Fruit fly (Drosophila melanogaster) whole organism, embryonic: ENCODE measurements around the gene CG43085.
A peak's percentile ranks its signal among the peaks of the same experiment; 100 is the strongest.

Experiments
- ATbp ChIP-seq: fragments of 200-800 bp; sonication (Bioruptor generic); optimal IDR thresholded peaks from 2 replicates; lab custom pipeline; 2017; ENCODE audit warnings: missing biosample characterization, mild to moderate bottlenecking, missing genetic modification characterization, missing genetic modification reagents
- Asciz ChIP-seq: fragments of 200-800 bp; sonication (Bioruptor generic); optimal IDR thresholded peaks from 2 replicates; lab custom pipeline; 2017; ENCODE audit warnings: missing biosample characterization, mild to moderate bottlenecking, missing genetic modification characterization, missing genetic modification reagents
- Blimp-1 ChIP-seq: fragments of 200-800 bp; sonication (Bioruptor generic); optimal IDR thresholded peaks from 3 replicates; lab custom pipeline; 2018; ENCODE audit warnings: missing biosample characterization, missing genetic modification characterization, mild to moderate bottlenecking, moderate library complexity, missing genetic modification reagents
- CG10565 ChIP-seq: fragments of 200-800 bp; sonication (Bioruptor generic); optimal IDR thresholded peaks from 3 replicates; lab custom pipeline; 2016; ENCODE audit warnings: missing biosample characterization, mild to moderate bottlenecking, missing genetic modification characterization
- CG10654 ChIP-seq: fragments of 200-800 bp; sonication (Bioruptor generic); optimal IDR thresholded peaks from 2 replicates; lab custom pipeline; 2016; ENCODE audit warnings: missing biosample characterization, missing genetic modification characterization
- CG12236 ChIP-seq: fragments of 200-800 bp; sonication (Bioruptor generic); optimal IDR thresholded peaks from 2 replicates; lab custom pipeline; 2016; ENCODE audit warnings: missing biosample characterization, missing genetic modification characterization
- CG12299 ChIP-seq: fragments of 200-800 bp; sonication (Bioruptor generic); optimal IDR thresholded peaks from 2 replicates; lab custom pipeline; 2018; ENCODE audit warnings: missing biosample characterization, mild to moderate bottlenecking, missing genetic modification characterization
- CG12769 ChIP-seq: fragments of 200-800 bp; sonication (Bioruptor generic); optimal IDR thresholded peaks from 2 replicates; lab custom pipeline; 2019; ENCODE audit warnings: missing biosample characterization, mild to moderate bottlenecking, missing genetic modification characterization, moderate library complexity
- CG15073 ChIP-seq: fragments of 200-800 bp; sonication (Bioruptor generic); optimal IDR thresholded peaks from 2 replicates; lab custom pipeline; 2016; ENCODE audit warnings: missing biosample characterization, missing genetic modification characterization
- CG15269 ChIP-seq: fragments of 200-800 bp; sonication (Bioruptor generic); optimal IDR thresholded peaks from 2 replicates; lab custom pipeline; 2018; ENCODE audit warnings: missing biosample characterization, mild to moderate bottlenecking, missing genetic modification characterization, moderate library complexity
- CG16779 ChIP-seq: fragments of 200-800 bp; sonication (Bioruptor generic); IDR thresholded peaks from 2 replicates; pipeline ENCODE4 v1.3.6; 2022; ENCODE audit warnings: missing biosample characterization, missing genetic modification characterization
- CG18764 ChIP-seq: fragments of 200-800 bp; sonication (Bioruptor generic); optimal IDR thresholded peaks from 3 replicates; lab custom pipeline; 2016; ENCODE audit warnings: missing biosample characterization, missing genetic modification characterization
- CG2120 ChIP-seq: fragments of 200-800 bp; sonication (Bioruptor generic); optimal IDR thresholded peaks from 3 replicates; lab custom pipeline; 2016; ENCODE audit warnings: missing biosample characterization, missing genetic modification characterization
- CG2202 ChIP-seq: fragments of 200-800 bp; sonication (Bioruptor generic); optimal IDR thresholded peaks from 2 replicates; lab custom pipeline; 2018; ENCODE audit warnings: missing biosample characterization, mild to moderate bottlenecking, missing genetic modification characterization
- CG30403 ChIP-seq: fragments of 200-800 bp; sonication (Bioruptor generic); optimal IDR thresholded peaks from 3 replicates; lab custom pipeline; 2016; ENCODE audit warnings: missing biosample characterization, missing genetic modification characterization
- CG31224 ChIP-seq: fragments of 200-800 bp; sonication (Bioruptor generic); IDR thresholded peaks from 2 replicates; pipeline ENCODE4 v1.3.6; 2022; ENCODE audit warnings: missing biosample characterization, missing genetic modification characterization
- CG31441 ChIP-seq: fragments of 200-800 bp; sonication (Bioruptor generic); IDR thresholded peaks from 2 replicates; pipeline ENCODE4 v1.3.6; 2022; ENCODE audit warnings: missing biosample characterization, missing genetic modification characterization
- CG3726 ChIP-seq: fragments of 200-800 bp; sonication (Bioruptor generic); IDR thresholded peaks from 3 replicates; pipeline ENCODE4, ENCODE4 v1.3.6; 2022; ENCODE audit warnings: missing biosample characterization, missing genetic modification characterization
- CG43689 ChIP-seq: fragments of 200-800 bp; sonication (Bioruptor generic); IDR thresholded peaks from 2 replicates; pipeline ENCODE4 v1.3.6; 2022; ENCODE audit warnings: missing biosample characterization, missing genetic modification characterization
- CG4404 ChIP-seq: fragments of 200-800 bp; sonication (Bioruptor generic); IDR thresholded peaks from 2 replicates; pipeline ENCODE4 v1.3.6; 2022; ENCODE audit warnings: missing biosample characterization, missing genetic modification characterization
- CG4820 ChIP-seq: fragments of 200-800 bp; sonication (Bioruptor generic); optimal IDR thresholded peaks from 3 replicates; lab custom pipeline; 2016; ENCODE audit warnings: missing biosample characterization, missing genetic modification characterization
- CG4854 ChIP-seq: fragments of 200-800 bp; sonication (Bioruptor generic); optimal IDR thresholded peaks from 2 replicates; lab custom pipeline; 2016; ENCODE audit warnings: missing biosample characterization, missing genetic modification characterization, inconsistent platforms
- CG5180 ChIP-seq: fragments of 200-800 bp; sonication (Bioruptor generic); optimal IDR thresholded peaks from 3 replicates; lab custom pipeline; 2017; ENCODE audit warnings: missing biosample characterization, missing genetic modification characterization, mild to moderate bottlenecking, moderate library complexity, missing genetic modification reagents
- CG7271 ChIP-seq: fragments of 200-800 bp; sonication (Bioruptor generic); optimal IDR thresholded peaks from 2 replicates; lab custom pipeline; 2018; ENCODE audit warnings: missing biosample characterization, mild to moderate bottlenecking, missing genetic modification characterization, moderate library complexity
- CG7556 ChIP-seq: fragments of 200-800 bp; sonication (Bioruptor generic); optimal IDR thresholded peaks from 2 replicates; lab custom pipeline; 2017; ENCODE audit warnings: missing biosample characterization, mild to moderate bottlenecking, missing genetic modification characterization
- CG9609 ChIP-seq: fragments of 200-800 bp; sonication (Bioruptor generic); optimal IDR thresholded peaks from 3 replicates; lab custom pipeline; 2016; ENCODE audit warnings: missing biosample characterization, missing genetic modification characterization
- ERR ChIP-seq: fragments of 200-800 bp; sonication (Bioruptor generic); optimal IDR thresholded peaks from 2 replicates; lab custom pipeline; 2016; ENCODE audit warnings: missing biosample characterization, missing genetic modification characterization
- MBD-R2 ChIP-seq: fragments of 200-800 bp; sonication (Bioruptor generic); IDR thresholded peaks from 2 replicates; pipeline ENCODE4 v1.3.6; 2022; ENCODE audit warnings: missing biosample characterization, missing genetic modification characterization
- Mrtf ChIP-seq: fragments of 200-800 bp; sonication (Bioruptor generic); IDR thresholded peaks from 3 replicates; pipeline ENCODE4 v1.3.6; 2022; ENCODE audit warnings: missing biosample characterization, missing genetic modification characterization
- Ravus ChIP-seq: fragments of 200-800 bp; sonication (Bioruptor generic); IDR thresholded peaks from 2 replicates; pipeline ENCODE4 v1.3.6; 2022; ENCODE audit warnings: missing biosample characterization, missing genetic modification characterization
- Sry-β ChIP-seq: fragments of 200-800 bp; sonication (Bioruptor generic); optimal IDR thresholded peaks from 2 replicates; lab custom pipeline; 2018; ENCODE audit warnings: missing biosample characterization, mild to moderate bottlenecking, missing genetic modification characterization, moderate library complexity
- Vsx1 ChIP-seq: fragments of 200-800 bp; sonication (Bioruptor generic); optimal IDR thresholded peaks from 2 replicates; lab custom pipeline; 2017; ENCODE audit warnings: missing biosample characterization, mild to moderate bottlenecking, missing genetic modification characterization, missing genetic modification reagents
- amos ChIP-seq: fragments of 200-800 bp; sonication (Bioruptor generic); IDR thresholded peaks from 2 replicates; pipeline ENCODE4 v1.3.6; 2022; ENCODE audit warnings: missing biosample characterization, missing genetic modification characterization; ENCODE audit not compliant: partially characterized antibody
- ara ChIP-seq: fragments of 200-800 bp; sonication (Bioruptor generic); IDR thresholded peaks from 2 replicates; pipeline ENCODE4 v1.3.6; 2022; ENCODE audit warnings: missing biosample characterization, missing genetic modification characterization
- ase ChIP-seq: fragments of 200-800 bp; sonication (Bioruptor generic); IDR thresholded peaks from 3 replicates; pipeline ENCODE4 v1.3.6; 2022; ENCODE audit warnings: missing biosample characterization, missing genetic modification characterization
- dimm ChIP-seq: fragments of 200-800 bp; sonication (Bioruptor generic); IDR thresholded peaks from 2 replicates; pipeline ENCODE4 v1.3.6; 2022; ENCODE audit warnings: missing biosample characterization, missing genetic modification characterization
- esg ChIP-seq: fragments of 200-800 bp; sonication (Bioruptor generic); conservative IDR thresholded peaks from 2 replicates; pipeline ENCODE4 v1.3.6; 2022; ENCODE audit warnings: missing biosample characterization, missing genetic modification characterization
- exex ChIP-seq: fragments of 200-800 bp; sonication (Bioruptor generic); optimal IDR thresholded peaks from 4 replicates; lab custom pipeline; 2018; ENCODE audit warnings: missing biosample characterization, mild to moderate bottlenecking, missing genetic modification characterization, moderate library complexity
- ftz-f1 ChIP-seq: fragments of 200-800 bp; sonication (Bioruptor generic); optimal IDR thresholded peaks from 2 replicates; lab custom pipeline; 2016; ENCODE audit warnings: missing biosample characterization, missing genetic modification characterization
- gce ChIP-seq: fragments of 200-800 bp; sonication (Bioruptor generic); IDR thresholded peaks from 3 replicates; pipeline ENCODE4 v1.3.6; 2022; ENCODE audit warnings: missing biosample characterization, missing genetic modification characterization
- grau ChIP-seq: fragments of 200-800 bp; optimal IDR thresholded peaks from 3 replicates; lab custom pipeline; 2019; ENCODE audit warnings: missing biosample characterization, mild to moderate bottlenecking, missing genetic modification characterization, moderate library complexity
- gsb ChIP-seq: fragments of 200-800 bp; sonication (Bioruptor generic); IDR thresholded peaks from 2 replicates; pipeline ENCODE4 v1.3.6; 2022; ENCODE audit warnings: missing biosample characterization, missing genetic modification characterization
- h ChIP-seq: fragments of >200 bp; optimal IDR thresholded peaks from 2 replicates; lab custom pipeline; 2017
- hkb ChIP-seq, 2 experiments: fragments of 200-800 bp in 1 of 2; fragments of >200 bp in 1 of 2; sonication (Bioruptor generic) in 1 of 2; IDR thresholded peaks in 1 of 2; optimal IDR thresholded peaks in 1 of 2; 2 replicates each; pipeline versions ENCODE4 v1.3.6 to Lab custom; 2017 to 2022; ENCODE audit warnings: missing biosample characterization in 1 of 2, missing genetic modification characterization in 1 of 2
- inv ChIP-seq: fragments of 200-800 bp; sonication (Bioruptor generic); IDR thresholded peaks from 2 replicates; pipeline ENCODE4 v1.3.6; 2022; ENCODE audit warnings: missing biosample characterization, missing genetic modification characterization; ENCODE audit not compliant: partially characterized antibody
- odd ChIP-seq: fragments of 200-800 bp; sonication (Bioruptor generic); optimal IDR thresholded peaks from 2 replicates; lab custom pipeline; 2017; ENCODE audit warnings: missing biosample characterization, mild to moderate bottlenecking, missing genetic modification characterization
- otp ChIP-seq: fragments of 200-800 bp; sonication (Bioruptor generic); IDR thresholded peaks from 3 replicates; pipeline ENCODE4, ENCODE4 v1.3.6; 2022; ENCODE audit warnings: missing biosample characterization, missing genetic modification characterization
- p53 ChIP-seq: fragments of 200-800 bp; sonication (Bioruptor generic); optimal IDR thresholded peaks from 2 replicates; lab custom pipeline; 2016; ENCODE audit warnings: missing biosample characterization, missing genetic modification characterization
- stc ChIP-seq: fragments of 200-800 bp; sonication (Bioruptor generic); IDR thresholded peaks from 2 replicates; pipeline ENCODE4 v1.3.6; 2022; ENCODE audit warnings: missing biosample characterization, missing genetic modification characterization
- tx ChIP-seq: fragments of 200-800 bp; sonication (Bioruptor generic); optimal IDR thresholded peaks from 2 replicates; lab custom pipeline; 2016; ENCODE audit warnings: missing biosample characterization, missing genetic modification characterization
- z ChIP-seq: fragments of 200-800 bp; sonication (Bioruptor generic); IDR thresholded peaks from 3 replicates; pipeline ENCODE4 v1.3.6; 2022; ENCODE audit warnings: missing biosample characterization, missing genetic modification characterization

The CG43085 gene

dm6 chr3L:17611864-17612505, 34.6 kb downstream of the CG43085 start:
- TF ChIP-seq inv (GFP tag; lab: Robert Waterston, UW) (no peak; the same call in 1 of the 2 replicates), Ravus (GFP tag; lab: Robert Waterston, UW) (no peak), otp (GFP tag; lab: Robert Waterston, UW) (no peak), ERR (no peak), dimm (GFP tag; lab: Robert Waterston, UW) (no peak), CG10565 (no peak), exex (no peak), CG7556 (GFP tag; lab: Kevin White, UChicago) (no peak), Sry-β (GFP tag; lab: Kevin White, UChicago) (no peak), odd (GFP tag; lab: Kevin White, UChicago) (no peak), CG31224 (GFP tag; lab: Robert Waterston, UW) (no peak), ATbp (GFP tag; lab: Kevin White, UChicago) (no peak), CG10654 (GFP tag; lab: Kevin White, UChicago) (no peak), ase (GFP tag; lab: Robert Waterston, UW) (0 out of 3 replicates have a peak, but pooled peaks have one; percentile 7), CG15269 (tag; lab: Kevin White, UChicago) (no peak), CG12769 (no peak), Asciz (no peak), Vsx1 (GFP tag; lab: Kevin White, UChicago) (no peak), ara (GFP tag; lab: Robert Waterston, UW) (no peak), CG12299 (no peak), Mrtf (GFP tag; lab: Robert Waterston, UW) (no peak), CG2202 (no peak), CG43689 (GFP tag; lab: Robert Waterston, UW) (no peak), stc (GFP tag; lab: Robert Waterston, UW) (no peak), MBD-R2 (GFP tag; lab: Robert Waterston, UW) (no peak), grau (tag; lab: Kevin White, UChicago) (no peak), CG18764 (GFP tag; lab: Kevin White, UChicago) (no peak), p53 (GFP tag; lab: Kevin White, UChicago) (no peak), CG5180 (no peak), Blimp-1 (GFP tag; lab: Kevin White, UChicago) (no peak), CG4854 (GFP tag; lab: Kevin White, UChicago) (no peak), amos (GFP tag; lab: Robert Waterston, UW) (no peak; the same call in 1 of the 2 replicates), CG4404 (GFP tag; lab: Robert Waterston, UW) (no peak), CG3726 (GFP tag; lab: Robert Waterston, UW) (no peak), esg (no peak), CG4820 (GFP tag; lab: Kevin White, UChicago) (no peak), tx (no peak), z (GFP tag; lab: Robert Waterston, UW) (peak; percentile 89), CG31441 (GFP tag; lab: Robert Waterston, UW) (no peak), CG12236 (no peak), CG7271 (tag; lab: Kevin White, UChicago) (no peak), CG16779 (GFP tag; lab: Robert Waterston, UW) (no peak), CG9609 (no peak), gce (GFP tag; lab: Robert Waterston, UW) (no peak), hkb (optimal IDR thresholded peaks at IDR 0.05; lab: Kevin White, UChicago) (no peak), hkb (GFP tag; IDR thresholded peaks at IDR 0.05; lab: Robert Waterston, UW) (no peak), CG2120 (no peak), ftz-f1 (GFP tag; lab: Kevin White, UChicago) (peak; percentile 90), CG30403 (GFP tag; lab: Kevin White, UChicago) (no peak), gsb (GFP tag; lab: Robert Waterston, UW) (no peak), h (lab: Kevin White, UChicago) (no peak), CG15073 (no peak)
